Worm (Caenorhabditis elegans): ENCODE data around the gene K08D8.6.

The K08D8.6 gene

DNA sequence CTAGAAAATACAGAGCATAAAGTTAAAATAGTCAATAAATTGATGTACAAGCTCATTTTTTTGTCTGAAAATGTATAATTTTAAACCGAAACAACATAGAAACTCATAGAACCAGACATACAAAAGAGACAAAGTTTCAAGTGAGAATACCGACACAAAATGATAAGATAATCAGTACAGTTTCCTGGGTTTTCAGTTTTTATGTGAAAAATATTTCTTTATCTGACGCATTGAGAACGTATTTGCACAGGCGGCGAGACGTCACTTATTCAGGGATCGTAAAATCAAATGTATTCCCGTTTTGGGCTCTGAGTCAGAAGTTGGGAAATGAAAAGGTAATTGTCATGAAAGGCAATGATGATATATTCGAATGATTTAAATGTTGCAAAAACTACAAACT, at the start of gene K08D8.6:
TSS of gene K08D8.6 (minus strand) at position 64 of the 400 bp plus-strand sequence.
- TF ChIP-seq pqm-1 (tag; optimal IDR thresholded peaks at IDR 0.05) (peak; percentile 78), elt-2 (tag; optimal IDR thresholded peaks at IDR 0.05) (peak; percentile 88), lin-35 (GFP tag; optimal IDR thresholded peaks at IDR 0.05) (no peak), ces-1 (GFP tag; optimal IDR thresholded peaks at IDR 0.05) (no peak), skn-1 (tag; optimal IDR thresholded peaks at IDR 0.05) (no peak), lin-14 (GFP tag; optimal IDR thresholded peaks at IDR 0.05) (no peak), efl-1 (optimal IDR thresholded peaks at IDR 0.05) (no peak), efl-1 (GFP tag; optimal IDR thresholded peaks at IDR 0.05 in 1 of 2) (peak in 1 of 2 experiments; percentile 30), xbp-1 (tag; optimal IDR thresholded peaks at IDR 0.05) (no peak), jun-1 (tag; optimal IDR thresholded peaks at IDR 0.05) (peak; percentile 7)

DNA sequence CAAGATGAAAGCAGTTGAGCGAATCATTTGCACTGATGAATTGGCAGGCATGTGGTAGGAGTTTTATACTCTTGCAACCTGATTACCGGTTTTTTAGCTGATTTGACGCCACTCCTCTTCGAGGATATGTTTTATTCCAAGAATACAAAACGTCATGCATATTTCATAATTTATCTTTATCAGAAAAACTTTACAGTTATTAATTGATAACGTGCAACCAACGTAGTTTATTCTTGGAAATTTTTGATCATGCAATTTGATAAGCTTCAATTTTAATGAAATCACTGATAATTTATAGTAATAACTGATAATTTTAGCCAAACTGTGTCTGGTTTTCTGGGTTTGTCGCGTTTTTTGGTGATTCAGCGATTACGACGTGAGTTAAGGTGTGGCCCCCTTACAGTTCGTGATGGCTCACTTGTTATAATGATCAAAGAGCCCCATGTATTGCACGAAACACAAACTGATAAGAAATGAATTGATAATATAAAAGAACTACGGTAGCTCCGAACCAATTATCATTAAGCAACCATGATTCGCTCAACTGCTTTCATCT, 46.0 kb upstream of the K08D8.6 start, which contains the start of the genes cld-1 and dod-21:
TSS of gene cld-1 (minus strand) at position 51 of the 556 bp plus-strand sequence.
TSS of gene dod-21 (plus strand) at position 518 of the 556 bp plus-strand sequence.
- peak; percentile 66 for TF ChIP-seq tlp-1 (tag; optimal IDR thresholded peaks at IDR 0.05)
- TF ChIP-seq mef-2 (tag; optimal IDR thresholded peaks at IDR 0.05): no peak
- no peak for TF ChIP-seq jun-1 (tag; optimal IDR thresholded peaks at IDR 0.05)
- peak; percentile 40 for TF ChIP-seq nhr-71 (tag; optimal IDR thresholded peaks at IDR 0.05)
- TF ChIP-seq pqm-1 (tag; optimal IDR thresholded peaks at IDR 0.05): peak; percentile 5
- no peak for TF ChIP-seq efl-3 (GFP tag; optimal IDR thresholded peaks at IDR 0.05)
- TF ChIP-seq hlh-4 (tag; optimal IDR thresholded peaks at IDR 0.05): no peak
- no peak for TF ChIP-seq lir-3 (tag; optimal IDR thresholded peaks at IDR 0.05; ENCODE audit: poor library complexity)
- peak; percentile 100 for TF ChIP-seq elt-2 (tag; optimal IDR thresholded peaks at IDR 0.05)
- peak; percentile 14 for TF ChIP-seq nhr-20 (tag; optimal IDR thresholded peaks at IDR 0.05)
- TF ChIP-seq nhr-90 (tag; optimal IDR thresholded peaks at IDR 0.05; ENCODE audit: poor library complexity): peak; percentile 28
- TF ChIP-seq Y116A8C.19 (tag; optimal IDR thresholded peaks at IDR 0.05; ENCODE audit: borderline replicate concordance): no peak
- TF ChIP-seq unc-62 (GFP tag; optimal IDR thresholded peaks at IDR 0.05): no peak

DNA sequence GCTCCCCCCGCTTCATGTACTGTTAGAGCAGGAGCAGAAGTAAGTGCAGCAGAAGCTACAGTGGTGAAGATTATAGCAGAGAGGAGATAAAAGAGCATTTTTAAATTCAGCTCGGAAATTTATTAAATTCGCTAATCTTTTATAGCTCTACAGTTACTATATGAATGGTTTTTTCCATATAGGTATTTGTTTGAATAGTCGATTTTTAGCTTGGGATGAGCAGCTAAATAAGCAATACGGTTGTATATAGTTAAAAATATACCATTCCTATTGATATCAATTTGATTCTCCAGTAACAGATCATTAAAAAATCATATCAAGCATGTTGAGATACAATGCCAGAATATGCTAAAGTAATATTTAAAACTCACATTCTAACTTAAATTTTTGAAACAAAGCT, 36.3 kb upstream of the K08D8.6 start, which contains the start of gene srlf-5:
TSS of gene srlf-5 (minus strand) at position 101 of the 400 bp plus-strand sequence.
- TF ChIP-seq unc-98 (GFP tag; IDR thresholded peaks at IDR 0.05) (no peak), F16B12.6 (tag; optimal IDR thresholded peaks at IDR 0.05) (no peak), isw-1 (GFP tag; IDR thresholded peaks at IDR 0.05) (no peak), ces-1 (GFP tag; optimal IDR thresholded peaks at IDR 0.05) (no peak)

DNA sequence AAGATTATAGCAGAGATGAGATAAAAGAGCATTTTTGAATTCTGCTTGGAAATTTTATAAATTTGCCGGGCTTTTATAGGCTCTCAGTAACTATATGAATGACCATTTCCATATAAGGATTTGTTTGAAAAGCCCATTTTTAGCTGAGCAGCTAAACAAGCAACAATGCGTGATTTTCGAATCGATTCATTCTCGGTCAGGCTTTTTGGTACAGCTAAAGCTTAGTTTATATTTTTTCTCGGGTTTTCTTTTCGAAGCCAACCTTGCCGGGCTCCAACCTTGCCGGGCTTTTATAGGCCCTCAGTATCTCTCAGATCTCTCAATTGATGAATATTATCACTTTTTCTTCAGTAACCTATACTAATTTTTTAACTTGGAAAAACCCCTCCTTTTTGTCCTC, 34.0 kb upstream of the K08D8.6 start, which contains the start of gene srlf-4:
TSS of gene srlf-4 (minus strand) at position 101 of the 400 bp plus-strand sequence.
- no peak for TF ChIP-seq nhr-12 (tag; optimal IDR thresholded peaks at IDR 0.05)
- TF ChIP-seq jun-1 (tag; optimal IDR thresholded peaks at IDR 0.05): no peak
- no peak for TF ChIP-seq nhr-20 (tag; optimal IDR thresholded peaks at IDR 0.05)
- TF ChIP-seq lin-14 (GFP tag; optimal IDR thresholded peaks at IDR 0.05): no peak
- no peak for TF ChIP-seq skn-1 (tag; optimal IDR thresholded peaks at IDR 0.05)
- no peak for TF ChIP-seq C16A3.4 (tag; optimal IDR thresholded peaks at IDR 0.05)
- no peak for TF ChIP-seq unc-30 (tag; optimal IDR thresholded peaks at IDR 0.05)
- TF ChIP-seq nhr-47 (tag; optimal IDR thresholded peaks at IDR 0.05): no peak
- no peak for TF ChIP-seq ama-1 (optimal IDR thresholded peaks at IDR 0.05)
- no peak for TF ChIP-seq nhr-84 (tag; optimal IDR thresholded peaks at IDR 0.05)
- no peak for TF ChIP-seq efl-3 (GFP tag; optimal IDR thresholded peaks at IDR 0.05)
- no peak for TF ChIP-seq ztf-4 (tag; optimal IDR thresholded peaks at IDR 0.05)

DNA sequence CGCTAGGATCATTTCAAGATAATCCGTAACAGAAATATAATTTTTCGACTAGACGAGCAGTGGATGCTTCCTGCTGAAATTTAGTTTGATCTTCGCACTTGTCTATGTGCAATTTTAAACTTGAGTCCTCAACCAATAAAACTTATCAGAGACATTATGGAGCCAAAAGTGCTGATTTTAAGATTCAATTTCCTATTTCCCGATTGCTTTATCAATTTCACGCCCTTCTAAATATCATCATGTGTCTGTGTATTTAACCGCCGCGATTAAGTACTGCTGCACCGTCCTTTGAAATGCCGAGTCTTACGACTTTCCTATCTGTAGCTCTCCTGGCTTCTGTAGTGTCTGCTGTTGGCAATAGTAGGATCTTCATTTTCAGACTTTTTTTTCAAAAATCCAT, 30.7 kb upstream of the K08D8.6 start, which contains the start of gene C32H11.4:
TSS of gene C32H11.4 (plus strand) at position 238 of the 400 bp plus-strand sequence.
- TF ChIP-seq lin-15B (tag; optimal IDR thresholded peaks at IDR 0.05) (no peak), C34B4.2 (tag; optimal IDR thresholded peaks at IDR 0.05) (no peak), unc-86 (tag; optimal IDR thresholded peaks at IDR 0.05) (no peak), nhr-47 (tag; optimal IDR thresholded peaks at IDR 0.05) (no peak), elt-2 (tag; optimal IDR thresholded peaks at IDR 0.05) (peak; percentile 89)

Data from whole organism, L1 larva.